Worm (Caenorhabditis elegans) whole organism, L3 larva: Measurements from ENCODE around the gene sod-1.

Experiments used
- R02D3.7 ChIP-seq: fragments of 150-350 bp; optimal IDR thresholded peaks from 2 replicates; lab custom pipeline; 2014; ENCODE audit warnings: missing biosample characterization, missing genetic modification characterization
- ceh-28 ChIP-seq: fragments of 150-350 bp; optimal IDR thresholded peaks from 2 replicates; lab custom pipeline; 2014; ENCODE audit warnings: missing biosample characterization, missing genetic modification reagents, missing genetic modification characterization
- elt-1 ChIP-seq: fragments of 150-350 bp; optimal IDR thresholded peaks from 2 replicates; lab custom pipeline; 2014; ENCODE audit warnings: missing biosample characterization, missing genetic modification characterization
- elt-2 ChIP-seq: sonication (generic microtip); optimal IDR thresholded peaks from 2 replicates; lab custom pipeline; 2016; ENCODE audit warnings: missing genetic modification reagents, mild to moderate bottlenecking, missing genetic modification characterization, missing compliant biosample characterization
- elt-3 ChIP-seq, 3 experiments: fragments of 150-350 bp in 1 of 3; sonication (generic microtip) in 2 of 3; optimal IDR thresholded peaks; 2 replicates in 2 of 3; 4 replicates in 1 of 3; lab custom pipeline; 2014 to 2017; ENCODE audit warnings: missing biosample characterization in 3 of 3, missing genetic modification characterization in 3 of 3
- fkh-10 ChIP-seq: sonication (generic microtip); optimal IDR thresholded peaks from 2 replicates; lab custom pipeline; 2017; ENCODE audit warnings: missing biosample characterization, missing genetic modification reagents, missing genetic modification characterization
- fos-1 ChIP-seq: fragments of 150-350 bp; optimal IDR thresholded peaks from 2 replicates; lab custom pipeline; 2014; ENCODE audit warnings: missing biosample characterization, missing genetic modification characterization
- hmg-11 ChIP-seq: sonication (generic microtip); optimal IDR thresholded peaks from 2 replicates; lab custom pipeline; 2016; ENCODE audit warnings: missing genetic modification characterization, missing compliant biosample characterization
- lin-15B ChIP-seq: fragments of 150-350 bp; optimal IDR thresholded peaks from 2 replicates; lab custom pipeline; 2014; ENCODE audit warnings: missing biosample characterization, missing genetic modification characterization
- lin-39 ChIP-seq: fragments of 150-350 bp; optimal IDR thresholded peaks from 2 replicates; lab custom pipeline; 2018; ENCODE audit warnings: missing biosample characterization, missing genetic modification reagents, missing genetic modification characterization
- lsy-12 ChIP-seq: sonication (generic microtip); optimal IDR thresholded peaks from 2 replicates; lab custom pipeline; 2016; ENCODE audit warnings: mild to moderate bottlenecking, missing genetic modification characterization, missing compliant biosample characterization
- nhr-12 ChIP-seq: fragments of 150-350 bp; optimal IDR thresholded peaks from 2 replicates; lab custom pipeline; 2014; ENCODE audit warnings: missing biosample characterization, missing genetic modification characterization
- nhr-237 ChIP-seq: fragments of 150-350 bp; optimal IDR thresholded peaks from 2 replicates; lab custom pipeline; 2014; ENCODE audit warnings: missing biosample characterization, missing genetic modification characterization
- nhr-28 ChIP-seq: fragments of 150-350 bp; optimal IDR thresholded peaks from 2 replicates; lab custom pipeline; 2014; ENCODE audit warnings: missing biosample characterization, missing genetic modification characterization
- nhr-43 ChIP-seq: sonication (generic microtip); optimal IDR thresholded peaks from 2 replicates; lab custom pipeline; 2016; ENCODE audit warnings: mild to moderate bottlenecking, missing genetic modification characterization, missing compliant biosample characterization; ENCODE audit not compliant: poor library complexity, severe bottlenecking
- nhr-67 ChIP-seq: fragments of 150-350 bp; optimal IDR thresholded peaks from 2 replicates; lab custom pipeline; 2014; ENCODE audit warnings: missing biosample characterization, missing genetic modification characterization
- pqm-1 ChIP-seq: fragments of 150-350 bp; optimal IDR thresholded peaks from 2 replicates; lab custom pipeline; 2017; ENCODE audit warnings: missing biosample characterization, missing genetic modification characterization, inconsistent platforms
- tbx-2 ChIP-seq: sonication (generic microtip); optimal IDR thresholded peaks from 2 replicates; lab custom pipeline; 2016; ENCODE audit warnings: mild to moderate bottlenecking, missing genetic modification characterization, missing compliant biosample characterization
- unc-39 ChIP-seq: sonication (generic microtip); optimal IDR thresholded peaks from 4 replicates; lab custom pipeline; 2017; ENCODE audit warnings: missing biosample characterization, missing genetic modification characterization
- zag-1 ChIP-seq: fragments of 150-350 bp; optimal IDR thresholded peaks from 2 replicates; lab custom pipeline; 2014; ENCODE audit warnings: missing biosample characterization, missing genetic modification characterization

The sod-1 gene

ce11 chrII:6926054-6926453, 47.6 kb downstream of the sod-1 start:
- TF ChIP-seq fkh-10 (GFP tag; lab: Kevin White, UChicago) = no peak
- TF ChIP-seq nhr-237 (tag; lab: Kevin White, UChicago) = no peak
- no peak for TF ChIP-seq lin-39 (tag; lab: Kevin White, UChicago)
- no peak for TF ChIP-seq fos-1 (tag; lab: Kevin White, UChicago)
- TF ChIP-seq nhr-28 = no peak
- no peak for TF ChIP-seq pqm-1
- TF ChIP-seq zag-1 (tag; lab: Kevin White, UChicago) = no peak
- no peak for TF ChIP-seq ceh-28 (tag; lab: Kevin White, UChicago)
- no peak for TF ChIP-seq unc-39 (tag; lab: Kevin White, UChicago)
- no peak for TF ChIP-seq elt-2 (tag; lab: Kevin White, UChicago)
- TF ChIP-seq elt-1 (tag; lab: Kevin White, UChicago) = no peak
- no peak for TF ChIP-seq tbx-2
- no peak for TF ChIP-seq lsy-12 (tag; lab: Kevin White, UChicago)
- no peak for TF ChIP-seq nhr-43 (tag; lab: Kevin White, UChicago)
- TF ChIP-seq nhr-67 (tag; lab: Kevin White, UChicago) = no peak

DNA sequence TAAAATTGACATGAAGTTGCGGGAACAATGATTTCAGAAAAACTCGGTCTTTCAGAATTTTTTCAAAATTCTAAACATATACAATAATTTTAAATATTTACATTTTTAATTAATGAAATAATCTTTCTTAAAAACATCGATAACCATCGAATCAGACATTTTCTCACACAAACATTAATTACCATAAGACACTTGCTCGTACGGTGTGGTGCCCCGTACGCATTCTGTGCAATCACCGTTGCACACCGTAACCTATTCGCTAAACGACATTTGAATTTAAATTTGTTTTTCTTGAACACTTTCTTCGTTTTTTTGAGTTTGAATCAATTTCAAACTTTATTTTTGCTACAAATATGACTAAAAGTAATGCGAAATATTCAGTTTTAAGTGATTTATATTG, 49.9 kb downstream of the sod-1 start:
- TF ChIP-seq lin-15B (no peak), R02D3.7 (tag; lab: Kevin White, UChicago) (no peak), ceh-28 (tag; lab: Kevin White, UChicago) (no peak), elt-3 (tag; optimal IDR thresholded peaks at IDR 0.05; lab: Kevin White, UChicago) (no peak), hmg-11 (tag; lab: Kevin White, UChicago) (no peak), nhr-12 (tag; lab: Kevin White, UChicago) (no peak)
